Worm (Caenorhabditis elegans): ENCODE results near the gene K07E3.1.

Gene K07E3.1

DNA sequence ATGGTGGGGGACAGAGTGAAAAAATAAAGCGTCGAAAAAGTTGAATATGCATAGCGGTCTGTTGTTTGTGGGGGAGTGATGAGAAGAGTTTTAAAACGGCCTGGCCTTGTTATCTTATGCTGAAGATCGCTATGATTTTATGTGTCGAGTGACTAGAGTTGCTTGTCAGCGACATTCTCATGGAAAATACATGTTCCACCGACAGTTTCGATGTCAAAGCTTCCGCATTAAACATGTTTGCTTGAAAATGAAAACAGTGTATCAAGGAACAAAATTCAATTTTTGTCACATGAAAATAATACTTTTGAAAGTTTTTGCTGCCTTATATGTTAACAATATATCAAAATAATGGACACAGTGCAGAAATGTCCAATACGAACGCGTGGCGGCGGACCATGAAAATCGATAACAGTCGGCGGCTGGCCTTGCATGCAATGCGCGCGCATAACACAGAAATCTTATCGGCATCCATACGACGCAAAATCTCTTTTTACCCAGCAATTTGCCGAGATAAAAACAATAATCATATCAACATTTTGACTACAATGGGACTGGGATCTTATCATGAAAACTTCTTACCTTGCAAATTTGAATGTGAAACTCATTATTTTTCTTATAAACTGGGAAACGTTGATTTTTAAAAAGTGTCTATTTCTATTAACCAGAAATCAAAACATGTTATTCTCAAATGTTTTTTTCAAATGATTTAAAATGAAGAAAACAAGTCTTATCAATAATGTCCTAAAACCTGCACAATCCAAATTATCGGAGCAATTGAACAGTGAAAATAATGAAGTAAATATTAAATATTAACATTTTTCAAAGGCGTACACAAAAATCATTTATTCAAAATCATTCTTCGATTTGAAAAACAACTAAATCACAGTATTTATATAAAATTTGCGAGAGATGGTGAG is 23.3 kb upstream of the K07E3.1 start:
- TF ChIP-seq nhr-85 (tag), result peak; percentile 53
- TF ChIP-seq nhr-84 (tag; optimal IDR thresholded peaks at IDR 0.05), result no peak
- TF ChIP-seq ces-1 (GFP tag; optimal IDR thresholded peaks at IDR 0.05), result no peak
- no peak for TF ChIP-seq ceh-8 (GFP tag; optimal IDR thresholded peaks at IDR 0.05)
- no peak for TF ChIP-seq dpl-1 (GFP tag; optimal IDR thresholded peaks at IDR 0.05)
- no peak for TF ChIP-seq tbx-2 (tag; optimal IDR thresholded peaks at IDR 0.05)
- no peak for TF ChIP-seq C16A3.4 (tag; optimal IDR thresholded peaks at IDR 0.05)
- TF ChIP-seq lin-39 (tag; optimal IDR thresholded peaks at IDR 0.05), result no peak
- no peak for TF ChIP-seq F16B12.6 (tag; optimal IDR thresholded peaks at IDR 0.05)
- TF ChIP-seq nhr-71 (tag; optimal IDR thresholded peaks at IDR 0.05), result peak; percentile 12
- no peak for TF ChIP-seq ceh-90 (tag; optimal IDR thresholded peaks at IDR 0.05)
- no peak for TF ChIP-seq sup-37 (GFP tag; optimal IDR thresholded peaks at IDR 0.05)
- TF ChIP-seq mef-2 (tag; optimal IDR thresholded peaks at IDR 0.05), result no peak

DNA sequence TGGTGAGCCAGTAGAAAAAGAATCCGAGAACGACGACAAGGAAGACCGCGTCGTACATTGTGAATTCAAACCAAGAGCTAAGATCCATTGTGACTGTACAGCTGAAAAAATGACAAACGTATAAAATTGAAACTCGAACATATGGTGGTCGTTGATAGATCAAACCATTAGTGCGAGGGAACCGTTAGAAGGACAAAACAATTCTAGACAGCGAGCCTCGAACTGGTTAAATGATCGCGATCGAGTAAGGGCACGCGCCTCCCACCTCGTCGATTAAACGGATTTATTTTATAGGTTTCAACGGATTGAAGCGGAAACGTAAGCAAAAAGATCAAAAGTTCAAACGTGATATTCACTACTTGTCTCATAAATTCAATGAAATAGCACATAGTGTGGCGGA is 21.8 kb upstream of the K07E3.1 start, which contains the start of gene vem-1:
vem-1 (minus strand) TSS at position 101 of the 400 bp plus-strand sequence.
- no peak for TF ChIP-seq nhr-47 (tag; optimal IDR thresholded peaks at IDR 0.05)
- no peak for TF ChIP-seq swsn-7 (tag; optimal IDR thresholded peaks at IDR 0.05)
- peak; percentile 15 for TF ChIP-seq nhr-85 (tag)
- TF ChIP-seq fos-1 (tag; optimal IDR thresholded peaks at IDR 0.05), result no peak

DNA sequence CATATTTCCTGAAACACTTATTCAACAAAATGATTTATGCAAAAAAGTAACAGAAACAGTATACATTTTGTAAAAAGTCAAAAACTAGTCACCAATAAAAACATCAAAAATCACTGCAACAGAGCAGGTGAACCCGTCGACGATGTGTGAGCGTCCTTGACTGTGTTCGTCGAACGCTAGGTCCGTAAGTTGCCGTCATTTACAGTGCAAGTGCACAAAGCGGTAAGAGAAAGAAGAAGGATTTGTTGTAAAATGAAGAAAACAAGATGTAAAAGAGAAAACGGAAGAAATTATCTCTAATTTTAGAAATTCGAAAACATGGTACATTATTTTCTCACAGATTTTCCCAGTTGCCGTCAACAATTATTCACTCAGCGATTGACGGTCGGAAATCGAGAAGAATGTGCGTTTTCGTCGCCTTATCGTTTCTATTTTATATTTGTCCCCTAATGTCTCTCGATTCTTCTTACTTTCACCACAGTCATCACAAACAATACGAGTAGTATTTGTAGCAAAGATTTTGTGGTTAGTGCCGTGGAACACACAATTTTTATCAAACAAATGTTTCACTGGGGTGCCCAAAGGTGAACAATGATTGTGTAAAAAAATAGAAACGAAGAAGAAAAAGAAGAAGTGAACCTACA is 20.9 kb upstream of the K07E3.1 start:
- TF ChIP-seq mep-1 (tag; optimal IDR thresholded peaks at IDR 0.05) (peak; percentile 65), nhr-237 (tag; optimal IDR thresholded peaks at IDR 0.05) (no peak), swsn-7 (tag; optimal IDR thresholded peaks at IDR 0.05) (peak; percentile 9), nhr-71 (tag; optimal IDR thresholded peaks at IDR 0.05) (peak; percentile 23), nhr-90 (tag; optimal IDR thresholded peaks at IDR 0.05; ENCODE audit: poor library complexity) (peak; percentile 15), efl-1 (optimal IDR thresholded peaks at IDR 0.05) (no peak), efl-1 (GFP tag; optimal IDR thresholded peaks at IDR 0.05 in 1 of 2) (peak; percentile 12 to 69), fkh-4 (tag; optimal IDR thresholded peaks at IDR 0.05; ENCODE audit: borderline replicate concordance) (no peak), rnt-1 (tag; optimal IDR thresholded peaks at IDR 0.05) (peak; percentile 22), grh-1 (GFP tag; IDR thresholded peaks at IDR 0.05) (peak; percentile 17; the same call in 1 of the 2 replicates), lin-15B (tag; optimal IDR thresholded peaks at IDR 0.05) (no peak), lin-14 (GFP tag; optimal IDR thresholded peaks at IDR 0.05) (peak; percentile 43), tbx-2 (tag; optimal IDR thresholded peaks at IDR 0.05) (no peak), snu-23 (GFP tag; optimal IDR thresholded peaks at IDR 0.05) (peak; percentile 24), F16B12.6 (tag; optimal IDR thresholded peaks at IDR 0.05) (peak; percentile 80), lin-35 (GFP tag; optimal IDR thresholded peaks at IDR 0.05) (peak in 1 of 2 experiments; percentile 15), elt-2 (tag; optimal IDR thresholded peaks at IDR 0.05) (peak; percentile 16), jun-1 (tag; optimal IDR thresholded peaks at IDR 0.05) (peak; percentile 10), blmp-1 (tag; optimal IDR thresholded peaks at IDR 0.05) (peak; percentile 44), dpl-1 (GFP tag; optimal IDR thresholded peaks at IDR 0.05) (peak in 1 of 3 experiments; percentile 2), elt-3 (tag; optimal IDR thresholded peaks at IDR 0.05) (peak in 2 of 6 experiments; percentile 4 to 78), aha-1 (tag; optimal IDR thresholded peaks at IDR 0.05) (no peak), hlh-4 (tag; optimal IDR thresholded peaks at IDR 0.05) (no peak)

DNA sequence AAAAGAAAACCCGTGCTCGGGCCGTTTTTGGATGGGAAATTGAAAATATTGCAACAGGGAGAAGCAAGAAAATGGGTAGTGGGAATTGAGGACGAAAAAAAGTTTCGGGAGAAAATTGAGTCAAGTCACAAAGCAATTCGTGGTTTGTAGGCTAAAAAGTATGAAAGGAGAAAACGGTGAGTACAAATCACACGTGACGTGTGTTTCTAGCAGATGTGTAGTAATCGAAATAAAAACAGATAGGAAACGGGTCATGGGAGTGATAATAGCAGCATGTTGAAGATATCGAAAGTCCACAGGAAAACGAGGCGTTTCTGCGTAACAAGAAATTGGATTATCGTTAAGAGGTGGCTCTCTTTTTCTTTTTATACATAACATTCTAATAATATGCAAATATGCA is 20.3 kb upstream of the K07E3.1 start:
- TF ChIP-seq mep-1 (tag; optimal IDR thresholded peaks at IDR 0.05) (peak; percentile 8), fkh-8 (tag; optimal IDR thresholded peaks at IDR 0.05) (peak; percentile 88), tbx-2 (tag; optimal IDR thresholded peaks at IDR 0.05) (peak; percentile 41), nhr-71 (tag; optimal IDR thresholded peaks at IDR 0.05) (peak; percentile 81), elt-3 (tag; optimal IDR thresholded peaks at IDR 0.05) (peak in 4 of 6 experiments; percentile 16 to 60 (median 26)), blmp-1 (tag; optimal IDR thresholded peaks at IDR 0.05) (peak; percentile 71), lin-14 (GFP tag; optimal IDR thresholded peaks at IDR 0.05) (peak; percentile 69), grh-1 (GFP tag; IDR thresholded peaks at IDR 0.05) (no peak), tlp-1 (tag; optimal IDR thresholded peaks at IDR 0.05) (no peak), dsc-1 (tag; optimal IDR thresholded peaks at IDR 0.05) (peak; percentile 89), fkh-10 (GFP tag; optimal IDR thresholded peaks at IDR 0.05) (peak; percentile 44), sox-4 (tag; optimal IDR thresholded peaks at IDR 0.05) (peak; percentile 81), lsy-2 (tag; optimal IDR thresholded peaks at IDR 0.05) (peak; percentile 14 to 52), xbp-1 (tag; optimal IDR thresholded peaks at IDR 0.05) (peak; percentile 17), nhr-47 (tag; optimal IDR thresholded peaks at IDR 0.05) (peak; percentile 68), rnt-1 (tag; optimal IDR thresholded peaks at IDR 0.05) (peak; percentile 11), nhr-85 (tag) (peak; percentile 73), Y116A8C.19 (tag; optimal IDR thresholded peaks at IDR 0.05; ENCODE audit: borderline replicate concordance) (no peak), pax-3 (tag; optimal IDR thresholded peaks at IDR 0.05) (peak; percentile 68)
